Worm (Caenorhabditis elegans) whole organism, early embryonic: ENCODE measurements around the gene Y49F6A.5.

Source experiments
- hmbx-1 ChIP-seq: sonication (generic microtip); optimal IDR thresholded peaks from 2 replicates; lab custom pipeline; 2016; ENCODE audit warnings: mild to moderate bottlenecking, missing genetic modification characterization, missing compliant biosample characterization
- tbx-37 ChIP-seq: fragments of 200-800 bp; sonication (Bioruptor generic); conservative IDR thresholded peaks from 2 replicates; pipeline ENCODE4 v1.3.6; 2022; ENCODE audit warnings: missing genetic modification reagents, missing genetic modification characterization, missing compliant biosample characterization

DNA sequence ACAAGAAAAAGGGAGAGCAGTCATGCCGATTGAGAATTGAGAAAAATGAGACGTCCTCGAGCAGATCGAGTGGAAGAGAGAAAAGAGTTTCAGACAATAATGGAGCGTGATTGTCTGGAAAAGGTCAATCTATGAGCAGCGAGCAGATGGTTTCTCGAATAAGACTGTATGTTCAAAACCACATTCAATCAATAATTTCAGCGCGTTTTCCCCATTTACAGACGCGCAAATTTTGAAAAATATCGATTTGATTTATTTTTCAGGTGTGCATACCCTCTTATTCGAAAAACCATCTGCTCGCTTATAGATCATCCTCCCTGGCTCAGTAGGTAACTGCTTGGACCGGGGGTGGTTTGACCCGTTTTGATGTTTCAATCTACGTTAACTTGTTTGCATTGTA, 29.6 kb upstream of the Y49F6A.5 start, which contains the start of gene fbxb-31:
- TF ChIP-seq tbx-37 (no peak), hmbx-1 (tag; lab: Kevin White, UChicago) (no peak)
